Fruit fly (Drosophila melanogaster): Measurements from ENCODE around the gene Cyp40.

Gene Cyp40

dm6 chr3L:9628376-9628775, at the start of gene Cyp40:
Gene Cyp40, plus strand, starts transcription at chr3L:9628676.
- TF ChIP-seq psq (optimal IDR thresholded peaks at IDR 0.05) (no peak), h (optimal IDR thresholded peaks at IDR 0.05) (no peak), insv (optimal IDR thresholded peaks at IDR 0.05) (no peak), Sin3A (optimal IDR thresholded peaks at IDR 0.05) (no peak), Myc (optimal IDR thresholded peaks at IDR 0.05) (no peak), ttk (optimal IDR thresholded peaks at IDR 0.05) (no peak)

- TF ChIP-seq insv (optimal IDR thresholded peaks at IDR 0.05) (no peak), h (optimal IDR thresholded peaks at IDR 0.05) (no peak), Myc (optimal IDR thresholded peaks at IDR 0.05) (no peak), Sin3A (optimal IDR thresholded peaks at IDR 0.05) (no peak), psq (optimal IDR thresholded peaks at IDR 0.05) (no peak), ttk (optimal IDR thresholded peaks at IDR 0.05) (no peak)
Observed at dm6 chr3L:9583388-9583787, 45.1 kb upstream of the Cyp40 start.

dm6 chr3L:9597464-9597863, 31.0 kb upstream of the Cyp40 start, which contains the start of gene Tmc:
Gene Tmc, plus strand, starts transcription at chr3L:9597764.
- TF ChIP-seq h (optimal IDR thresholded peaks at IDR 0.05) (no peak), ttk (optimal IDR thresholded peaks at IDR 0.05) (no peak), Myc (optimal IDR thresholded peaks at IDR 0.05) (no peak), insv (optimal IDR thresholded peaks at IDR 0.05) (no peak), psq (optimal IDR thresholded peaks at IDR 0.05) (no peak), Sin3A (optimal IDR thresholded peaks at IDR 0.05) (no peak)

dm6 chr3L:9598688-9599087, 29.8 kb upstream of the Cyp40 start, which contains the start of gene CG3222:
Gene CG3222, plus strand, starts transcription at chr3L:9598988.
- TF ChIP-seq psq (optimal IDR thresholded peaks at IDR 0.05) (no peak), Myc (optimal IDR thresholded peaks at IDR 0.05) (no peak), Sin3A (optimal IDR thresholded peaks at IDR 0.05) (no peak), ttk (optimal IDR thresholded peaks at IDR 0.05) (no peak), h (optimal IDR thresholded peaks at IDR 0.05) (no peak), insv (optimal IDR thresholded peaks at IDR 0.05) (no peak)

- TF ChIP-seq Sin3A (optimal IDR thresholded peaks at IDR 0.05) (no peak), h (optimal IDR thresholded peaks at IDR 0.05) (no peak), Myc (optimal IDR thresholded peaks at IDR 0.05) (no peak), ttk (optimal IDR thresholded peaks at IDR 0.05) (no peak), insv (optimal IDR thresholded peaks at IDR 0.05) (no peak), psq (optimal IDR thresholded peaks at IDR 0.05) (no peak)
Observed at dm6 chr3L:9601225-9601624, 27.3 kb upstream of the Cyp40 start, which contains the start of the genes CG3088 and CG3306. Gene CG3088, minus strand, starts transcription at chr3L:9601325. Gene CG3306, plus strand, starts transcription at chr3L:9601523.

dm6 chr3L:9613960-9614588, 14.4 kb upstream of the Cyp40 start:
- TF ChIP-seq h (optimal IDR thresholded peaks at IDR 0.05) (no peak), insv (optimal IDR thresholded peaks at IDR 0.05) (no peak), Sin3A (optimal IDR thresholded peaks at IDR 0.05) (no peak), ttk (optimal IDR thresholded peaks at IDR 0.05) (no peak), Myc (optimal IDR thresholded peaks at IDR 0.05) (no peak), psq (optimal IDR thresholded peaks at IDR 0.05) (no peak)

- TF ChIP-seq ttk (optimal IDR thresholded peaks at IDR 0.05): no peak
- TF ChIP-seq psq (optimal IDR thresholded peaks at IDR 0.05): no peak
- TF ChIP-seq Myc (optimal IDR thresholded peaks at IDR 0.05): no peak
- TF ChIP-seq h (optimal IDR thresholded peaks at IDR 0.05): no peak
- TF ChIP-seq Sin3A (optimal IDR thresholded peaks at IDR 0.05): no peak
- TF ChIP-seq insv (optimal IDR thresholded peaks at IDR 0.05): no peak
Observed at dm6 chr3L:9614589-9615442, 13.7 kb upstream of the Cyp40 start, which contains the start of gene LanB2. Gene LanB2, plus strand, starts transcription at chr3L:9614914.

- TF ChIP-seq Sin3A (optimal IDR thresholded peaks at IDR 0.05): no peak
- TF ChIP-seq psq (optimal IDR thresholded peaks at IDR 0.05): no peak
- no peak for TF ChIP-seq insv (optimal IDR thresholded peaks at IDR 0.05)
- TF ChIP-seq Myc (optimal IDR thresholded peaks at IDR 0.05): no peak
- TF ChIP-seq ttk (optimal IDR thresholded peaks at IDR 0.05): no peak
- TF ChIP-seq h (optimal IDR thresholded peaks at IDR 0.05): no peak
Observed at dm6 chr3L:9615443-9616141, 12.9 kb upstream of the Cyp40 start.

- TF ChIP-seq Myc (optimal IDR thresholded peaks at IDR 0.05) (no peak), psq (optimal IDR thresholded peaks at IDR 0.05) (no peak), insv (optimal IDR thresholded peaks at IDR 0.05) (no peak), Sin3A (optimal IDR thresholded peaks at IDR 0.05) (no peak), h (optimal IDR thresholded peaks at IDR 0.05) (no peak), ttk (optimal IDR thresholded peaks at IDR 0.05) (no peak)
Observed at dm6 chr3L:9624014-9624413, 4.5 kb upstream of the Cyp40 start, which contains the start of gene CG3335. Gene CG3335, plus strand, starts transcription at chr3L:9624237.

- TF ChIP-seq insv (optimal IDR thresholded peaks at IDR 0.05) (no peak), psq (optimal IDR thresholded peaks at IDR 0.05) (no peak), ttk (optimal IDR thresholded peaks at IDR 0.05) (no peak), h (optimal IDR thresholded peaks at IDR 0.05) (no peak), Myc (optimal IDR thresholded peaks at IDR 0.05) (no peak), Sin3A (optimal IDR thresholded peaks at IDR 0.05) (no peak)
Observed at dm6 chr3L:9629093-9629492, 617 bp downstream of the Cyp40 start, which contains the start of gene Or67b. Gene Or67b, minus strand, starts transcription at chr3L:9629193.

dm6 chr3L:9629910-9630309, 1.4 kb downstream of the Cyp40 start:
- TF ChIP-seq Myc (optimal IDR thresholded peaks at IDR 0.05): no peak

Data from Kc167 (cell line).